Worm (Caenorhabditis elegans) whole organism, L3 larva: ENCODE measurements around the gene arrd-13.

Experiments
- R02D3.7 ChIP-seq: fragments of 150-350 bp; optimal IDR thresholded peaks from 2 replicates; lab custom pipeline; 2014; ENCODE audit warnings: missing biosample characterization, missing genetic modification characterization
- ZK546.5 ChIP-seq: sonication (generic microtip); optimal IDR thresholded peaks from 2 replicates; lab custom pipeline; 2017; ENCODE audit warnings: missing biosample characterization, missing genetic modification characterization
- aly-2 ChIP-seq: fragments of 150-350 bp; optimal IDR thresholded peaks from 2 replicates; lab custom pipeline; 2014; ENCODE audit warnings: missing biosample characterization, missing genetic modification characterization
- ama-1 ChIP-seq: fragments of 150-350 bp; optimal IDR thresholded peaks from 2 replicates; lab custom pipeline; 2018
- ceh-16 ChIP-seq: sonication (generic microtip); optimal IDR thresholded peaks from 2 replicates; lab custom pipeline; 2017; ENCODE audit warnings: missing biosample characterization, missing genetic modification characterization
- ceh-28 ChIP-seq: fragments of 150-350 bp; optimal IDR thresholded peaks from 2 replicates; lab custom pipeline; 2014; ENCODE audit warnings: missing biosample characterization, missing genetic modification reagents, missing genetic modification characterization
- ceh-9 ChIP-seq: sonication (generic microtip); optimal IDR thresholded peaks from 2 replicates; lab custom pipeline; 2018; ENCODE audit warnings: missing biosample characterization, missing genetic modification characterization
- daf-12 ChIP-seq: fragments of 150-350 bp; optimal IDR thresholded peaks from 2 replicates; lab custom pipeline; 2014; ENCODE audit warnings: missing biosample characterization, missing genetic modification reagents, missing genetic modification characterization
- egl-27 ChIP-seq: sonication (generic microtip); optimal IDR thresholded peaks from 4 replicates; lab custom pipeline; 2017; ENCODE audit warnings: missing biosample characterization, missing genetic modification reagents, missing genetic modification characterization
- egl-5 ChIP-seq: fragments of 150-350 bp; optimal IDR thresholded peaks from 2 replicates; lab custom pipeline; 2017; ENCODE audit warnings: missing biosample characterization, missing genetic modification reagents, missing genetic modification characterization, inconsistent platforms
- elt-1 ChIP-seq: fragments of 150-350 bp; optimal IDR thresholded peaks from 2 replicates; lab custom pipeline; 2014; ENCODE audit warnings: missing biosample characterization, missing genetic modification characterization
- elt-2 ChIP-seq: sonication (generic microtip); optimal IDR thresholded peaks from 2 replicates; lab custom pipeline; 2016; ENCODE audit warnings: missing genetic modification reagents, mild to moderate bottlenecking, missing genetic modification characterization, missing compliant biosample characterization
- elt-3 ChIP-seq, 3 experiments: fragments of 150-350 bp in 1 of 3; sonication (generic microtip) in 2 of 3; optimal IDR thresholded peaks; 2 replicates in 2 of 3; 4 replicates in 1 of 3; lab custom pipeline; 2014 to 2017; ENCODE audit warnings: missing biosample characterization in 3 of 3, missing genetic modification characterization in 3 of 3
- fkh-10 ChIP-seq: sonication (generic microtip); optimal IDR thresholded peaks from 2 replicates; lab custom pipeline; 2017; ENCODE audit warnings: missing biosample characterization, missing genetic modification reagents, missing genetic modification characterization
- fos-1 ChIP-seq: fragments of 150-350 bp; optimal IDR thresholded peaks from 2 replicates; lab custom pipeline; 2014; ENCODE audit warnings: missing biosample characterization, missing genetic modification characterization
- hmg-11 ChIP-seq: sonication (generic microtip); optimal IDR thresholded peaks from 2 replicates; lab custom pipeline; 2016; ENCODE audit warnings: missing genetic modification characterization, missing compliant biosample characterization
- lin-15B ChIP-seq: fragments of 150-350 bp; optimal IDR thresholded peaks from 2 replicates; lab custom pipeline; 2014; ENCODE audit warnings: missing biosample characterization, missing genetic modification characterization
- lin-39 ChIP-seq: fragments of 150-350 bp; optimal IDR thresholded peaks from 2 replicates; lab custom pipeline; 2018; ENCODE audit warnings: missing biosample characterization, missing genetic modification reagents, missing genetic modification characterization
- lsy-12 ChIP-seq: sonication (generic microtip); optimal IDR thresholded peaks from 2 replicates; lab custom pipeline; 2016; ENCODE audit warnings: mild to moderate bottlenecking, missing genetic modification characterization, missing compliant biosample characterization
- mml-1 ChIP-seq: fragments of 150-350 bp; sonication (generic microtip); optimal IDR thresholded peaks from 3 replicates; lab custom pipeline; 2014; ENCODE audit warnings: missing biosample characterization, missing genetic modification characterization
- nfya-1 ChIP-seq: sonication (generic microtip); optimal IDR thresholded peaks from 2 replicates; lab custom pipeline; 2017; ENCODE audit warnings: missing genetic modification characterization, mild to moderate bottlenecking, missing compliant biosample characterization, antibody characterized with exemption, moderate library complexity; ENCODE audit not compliant: insufficient read depth
- nhr-11 ChIP-seq: fragments of 150-350 bp; optimal IDR thresholded peaks from 2 replicates; lab custom pipeline; 2014; ENCODE audit warnings: missing biosample characterization, missing genetic modification characterization
- nhr-12 ChIP-seq: fragments of 150-350 bp; optimal IDR thresholded peaks from 2 replicates; lab custom pipeline; 2014; ENCODE audit warnings: missing biosample characterization, missing genetic modification characterization
- nhr-25 ChIP-seq: sonication (generic microtip); optimal IDR thresholded peaks from 2 replicates; lab custom pipeline; 2017; ENCODE audit warnings: missing biosample characterization, missing genetic modification characterization
- nhr-28 ChIP-seq: fragments of 150-350 bp; optimal IDR thresholded peaks from 2 replicates; lab custom pipeline; 2014; ENCODE audit warnings: missing biosample characterization, missing genetic modification characterization
- nhr-43 ChIP-seq: sonication (generic microtip); optimal IDR thresholded peaks from 2 replicates; lab custom pipeline; 2016; ENCODE audit warnings: mild to moderate bottlenecking, missing genetic modification characterization, missing compliant biosample characterization; ENCODE audit not compliant: poor library complexity, severe bottlenecking
- nhr-67 ChIP-seq: fragments of 150-350 bp; optimal IDR thresholded peaks from 2 replicates; lab custom pipeline; 2014; ENCODE audit warnings: missing biosample characterization, missing genetic modification characterization
- nhr-76 ChIP-seq: fragments of 150-350 bp; sonication (generic microtip); optimal IDR thresholded peaks from 5 replicates; lab custom pipeline; 2014; ENCODE audit warnings: missing biosample characterization, missing genetic modification characterization
- nhr-77 ChIP-seq: fragments of 150-350 bp; optimal IDR thresholded peaks from 2 replicates; lab custom pipeline; 2014; ENCODE audit warnings: missing biosample characterization, missing genetic modification characterization
- pqm-1 ChIP-seq: fragments of 150-350 bp; optimal IDR thresholded peaks from 2 replicates; lab custom pipeline; 2017; ENCODE audit warnings: missing biosample characterization, missing genetic modification characterization, inconsistent platforms
- sea-2 ChIP-seq: fragments of 150-350 bp; sonication (generic microtip); optimal IDR thresholded peaks from 4 replicates; lab custom pipeline; 2014; ENCODE audit warnings: missing biosample characterization, missing genetic modification reagents, missing genetic modification characterization
- skn-1 ChIP-seq: fragments of 150-350 bp; optimal IDR thresholded peaks from 2 replicates; lab custom pipeline; 2014; ENCODE audit warnings: missing biosample characterization, missing genetic modification characterization
- snpc-4 ChIP-seq: fragments of 150-350 bp; optimal IDR thresholded peaks from 2 replicates; lab custom pipeline; 2014; ENCODE audit warnings: missing biosample characterization, missing genetic modification characterization
- tbx-2 ChIP-seq: sonication (generic microtip); optimal IDR thresholded peaks from 2 replicates; lab custom pipeline; 2016; ENCODE audit warnings: mild to moderate bottlenecking, missing genetic modification characterization, missing compliant biosample characterization
- unc-39 ChIP-seq: sonication (generic microtip); optimal IDR thresholded peaks from 4 replicates; lab custom pipeline; 2017; ENCODE audit warnings: missing biosample characterization, missing genetic modification characterization
- unc-62 ChIP-seq: fragments of 150-350 bp; sonication (generic microtip); optimal IDR thresholded peaks from 4 replicates; lab custom pipeline; 2014; ENCODE audit warnings: missing biosample characterization, missing genetic modification reagents, missing genetic modification characterization
- zag-1 ChIP-seq: fragments of 150-350 bp; optimal IDR thresholded peaks from 2 replicates; lab custom pipeline; 2014; ENCODE audit warnings: missing biosample characterization, missing genetic modification characterization
- ztf-11 ChIP-seq: fragments of 150-350 bp; optimal IDR thresholded peaks from 2 replicates; lab custom pipeline; 2014; ENCODE audit warnings: missing biosample characterization, missing genetic modification characterization
- ztf-4 ChIP-seq: fragments of 150-350 bp; optimal IDR thresholded peaks from 2 replicates; lab custom pipeline; 2014; ENCODE audit warnings: missing biosample characterization, missing genetic modification characterization

The arrd-13 gene

DNA sequence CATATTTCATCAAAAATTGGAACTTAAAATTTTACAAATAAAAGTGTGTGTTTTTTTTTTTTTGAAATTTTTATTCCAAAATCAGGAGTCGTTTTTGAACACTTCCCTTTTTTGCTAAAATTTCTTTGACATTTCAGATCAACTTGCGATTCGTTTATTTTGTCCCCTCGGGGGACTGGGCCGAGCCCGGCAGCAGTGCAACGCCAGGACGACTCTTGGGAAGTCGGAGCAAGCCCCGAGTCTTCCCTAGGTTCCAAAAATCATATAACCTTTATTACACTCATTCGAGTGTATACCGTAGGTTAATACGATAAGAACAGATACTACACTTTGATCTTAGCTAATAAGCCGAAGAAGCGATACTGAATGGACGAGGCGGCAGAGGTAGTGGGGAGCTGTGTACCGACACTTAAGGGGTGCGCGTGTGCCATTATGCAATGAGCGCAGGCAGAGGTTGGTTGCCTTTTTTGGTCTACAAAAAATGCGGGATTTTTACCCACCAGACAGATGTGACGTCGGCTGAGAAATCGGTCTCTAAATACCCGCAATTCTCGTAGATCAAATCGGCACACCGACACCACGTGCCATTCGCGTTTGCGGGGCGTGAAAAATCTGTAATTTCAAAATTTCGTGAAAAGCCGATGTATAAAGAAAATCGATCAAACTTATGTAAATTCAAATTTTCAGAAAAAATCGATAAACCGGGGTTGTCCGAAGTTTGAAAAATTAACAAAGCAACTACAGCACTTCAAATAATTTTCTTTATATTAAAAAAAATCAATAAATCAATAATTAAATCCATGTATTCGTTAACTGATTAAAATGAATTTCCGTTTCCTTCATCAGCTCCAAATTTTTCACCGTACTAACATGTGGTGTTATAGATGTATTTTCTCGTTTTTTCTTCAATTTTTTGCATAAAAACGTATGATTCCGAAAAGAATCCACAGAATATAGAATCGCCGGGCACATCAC, 40.5 kb upstream of the arrd-13 start:
- TF ChIP-seq sea-2 (GFP tag; lab: Kevin White, UChicago) (no peak), nhr-77 (tag; lab: Kevin White, UChicago) (no peak), egl-27 (no peak), elt-1 (tag; lab: Kevin White, UChicago) (no peak), ceh-28 (peak; percentile 95), elt-3 (tag; optimal IDR thresholded peaks at IDR 0.05; lab: Kevin White, UChicago) (no peak), lin-39 (tag; lab: Kevin White, UChicago) (no peak), R02D3.7 (tag; lab: Kevin White, UChicago) (no peak)

DNA sequence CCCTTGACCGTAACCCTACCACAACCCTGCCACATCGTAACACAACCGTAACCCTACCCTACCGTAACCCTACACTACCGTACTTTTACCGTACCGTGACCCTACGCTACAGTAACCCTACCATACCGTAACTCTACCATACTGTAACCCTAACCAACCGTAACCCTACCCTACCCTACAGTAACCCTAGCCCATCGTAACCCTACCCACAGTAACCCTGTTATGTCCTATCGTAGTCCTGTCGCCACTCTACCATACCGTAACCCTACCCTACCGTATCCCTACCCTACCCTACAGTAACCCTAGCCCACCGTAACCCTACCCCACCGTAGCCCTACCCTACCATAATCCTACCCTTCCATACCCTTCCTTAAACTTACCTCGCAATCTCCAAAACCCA, 37.6 kb upstream of the arrd-13 start:
- no peak for TF ChIP-seq nhr-12 (tag; lab: Kevin White, UChicago)
- TF ChIP-seq nhr-25 (tag; lab: Kevin White, UChicago), result no peak
- no peak for TF ChIP-seq ztf-11
- TF ChIP-seq nhr-28 (tag; lab: Kevin White, UChicago), result no peak
- no peak for TF ChIP-seq unc-62 (GFP tag; lab: Kevin White, UChicago)
- TF ChIP-seq skn-1, result no peak
- TF ChIP-seq nhr-76 (tag; lab: Kevin White, UChicago), result no peak
- no peak for TF ChIP-seq lsy-12
- TF ChIP-seq elt-2 (tag; lab: Kevin White, UChicago), result no peak
- TF ChIP-seq egl-5 (tag; lab: Kevin White, UChicago), result no peak
- TF ChIP-seq nhr-43 (tag; lab: Kevin White, UChicago), result no peak
- TF ChIP-seq fkh-10 (GFP tag; lab: Kevin White, UChicago), result no peak
- no peak for TF ChIP-seq R02D3.7 (tag; lab: Kevin White, UChicago)

DNA sequence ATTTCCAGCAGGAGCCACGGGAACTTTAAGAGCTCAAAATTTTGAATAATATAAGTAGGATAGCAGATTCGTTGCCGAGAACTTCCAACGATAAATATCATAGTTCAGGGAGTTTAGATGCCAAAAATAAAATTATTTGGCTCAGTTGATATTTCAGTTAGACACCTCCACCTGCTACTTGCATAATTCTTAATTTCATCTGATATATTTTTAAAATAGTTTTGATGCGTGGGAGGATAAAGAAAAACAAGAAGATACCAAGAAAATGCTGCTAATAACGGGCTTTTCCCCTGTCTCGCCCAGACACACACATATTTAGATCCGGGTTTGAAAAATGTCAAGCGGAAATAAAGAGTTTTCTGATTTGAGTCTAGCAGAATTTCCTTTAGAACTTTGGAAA, 37.0 kb upstream of the arrd-13 start, which contains the start of gene sre-46:
TSS of gene sre-46 (minus strand) at position 101 of the 400 bp plus-strand sequence.
- TF ChIP-seq daf-12 (tag; lab: Kevin White, UChicago), result no peak
- TF ChIP-seq nhr-67, result no peak
- TF ChIP-seq pqm-1 (tag; lab: Kevin White, UChicago), result no peak
- no peak for TF ChIP-seq elt-3 (tag; optimal IDR thresholded peaks at IDR 0.05; lab: Kevin White, UChicago)
- TF ChIP-seq ZK546.5, result no peak
- no peak for TF ChIP-seq lsy-12

DNA sequence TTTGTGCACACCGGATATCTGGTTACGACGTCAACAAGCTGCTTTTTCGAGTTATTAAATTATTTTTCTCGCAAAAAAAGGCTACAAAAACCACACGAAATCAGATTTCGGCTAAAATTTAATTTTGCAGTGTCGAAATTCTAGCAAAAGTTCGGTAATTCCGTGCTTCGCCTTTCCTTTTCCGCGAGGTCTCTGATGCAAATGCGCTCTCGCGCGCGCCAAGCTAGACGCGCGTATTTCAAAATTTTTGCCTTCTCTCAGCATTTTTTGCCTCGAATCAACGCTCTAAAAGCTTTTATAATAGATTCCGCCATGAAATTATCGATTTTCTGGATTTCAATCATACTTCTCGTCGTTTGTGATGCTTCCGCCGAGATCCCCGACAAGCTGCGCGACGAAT, 35.4 kb upstream of the arrd-13 start, which contains the start of gene Y54G9A.5:
TSS of gene Y54G9A.5 (plus strand) at position 245 of the 400 bp plus-strand sequence.
- TF ChIP-seq skn-1 (no peak), nfya-1 (tag; lab: Kevin White, UChicago) (no peak), ztf-11 (no peak), lin-39 (tag; lab: Kevin White, UChicago) (no peak), ZK546.5 (no peak), ceh-28 (no peak), aly-2 (no peak), nhr-28 (tag; lab: Kevin White, UChicago) (no peak), hmg-11 (tag; lab: Kevin White, UChicago) (no peak), snpc-4 (tag; lab: Kevin White, UChicago) (no peak), fos-1 (tag; lab: Kevin White, UChicago) (no peak), nhr-11 (no peak), ceh-16 (tag; lab: Kevin White, UChicago) (no peak), egl-5 (tag; lab: Kevin White, UChicago) (no peak), daf-12 (tag; lab: Kevin White, UChicago) (no peak)

DNA sequence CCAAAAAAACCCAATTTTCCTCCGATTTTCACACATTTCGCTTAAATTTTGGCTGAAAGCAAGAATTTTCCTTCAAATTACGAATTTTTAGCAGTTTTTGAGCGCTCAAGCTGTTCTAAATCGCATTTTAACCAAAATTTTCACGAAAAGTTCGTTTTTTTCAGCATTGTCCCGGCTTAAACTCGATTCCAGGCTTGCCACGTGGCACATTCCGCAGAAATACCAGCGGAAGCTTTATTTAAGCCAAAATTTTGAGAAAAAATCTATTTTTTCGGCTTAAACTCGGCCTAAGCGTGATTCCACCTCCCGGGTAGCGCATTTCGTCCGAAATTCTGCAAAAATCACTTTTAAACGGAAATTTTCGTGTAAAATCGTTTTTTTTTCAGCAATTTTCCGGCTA, 34.5 kb upstream of the arrd-13 start:
- TF ChIP-seq sea-2 (GFP tag; lab: Kevin White, UChicago) (no peak), nhr-12 (tag; lab: Kevin White, UChicago) (no peak), ama-1 (no peak), ZK546.5 (no peak), unc-39 (tag; lab: Kevin White, UChicago) (no peak), fos-1 (tag; lab: Kevin White, UChicago) (no peak), zag-1 (no peak), elt-1 (tag; lab: Kevin White, UChicago) (no peak), nhr-77 (tag; lab: Kevin White, UChicago) (no peak), egl-27 (no peak), ztf-4 (tag; lab: Kevin White, UChicago) (no peak), nhr-67 (no peak), hmg-11 (tag; lab: Kevin White, UChicago) (no peak), lsy-12 (no peak), nhr-11 (no peak), tbx-2 (tag; lab: Kevin White, UChicago) (no peak), mml-1 (tag; lab: Kevin White, UChicago) (no peak), aly-2 (no peak), ceh-9 (tag; lab: Kevin White, UChicago) (no peak), lin-15B (tag; lab: Kevin White, UChicago) (no peak)
